Worm (Caenorhabditis elegans) whole organism, late embryonic: ENCODE results near the gene cutl-9.

ENCODE experiments used
- ama-1 ChIP-seq: fragments of 150-350 bp; optimal IDR thresholded peaks from 2 replicates; lab custom pipeline; 2014
- dve-1 ChIP-seq: sonication (generic microtip); optimal IDR thresholded peaks from 2 replicates; lab custom pipeline; 2017; ENCODE audit warnings: antibody characterized with exemption, mild to moderate bottlenecking, missing genetic modification characterization, missing compliant biosample characterization
- fkh-6 ChIP-seq: sonication (generic microtip); optimal IDR thresholded peaks from 2 replicates; lab custom pipeline; 2016; ENCODE audit warnings: missing genetic modification characterization, missing compliant biosample characterization
- nfya-1 ChIP-seq: sonication (generic microtip); optimal IDR thresholded peaks from 2 replicates; lab custom pipeline; 2017; ENCODE audit warnings: missing genetic modification characterization, mild to moderate bottlenecking, missing compliant biosample characterization, antibody characterized with exemption, moderate library complexity
- nhr-11 ChIP-seq: fragments of 150-350 bp; optimal IDR thresholded peaks from 2 replicates; lab custom pipeline; 2014; ENCODE audit warnings: missing biosample characterization, missing genetic modification characterization
- npax-4 ChIP-seq: sonication (generic microtip); optimal IDR thresholded peaks from 2 replicates; lab custom pipeline; 2016; ENCODE audit warnings: missing genetic modification characterization, missing compliant biosample characterization
- syd-9 ChIP-seq: sonication (generic microtip); optimal IDR thresholded peaks from 2 replicates; lab custom pipeline; 2016; ENCODE audit warnings: mild to moderate bottlenecking, missing genetic modification characterization, moderate library complexity, missing compliant biosample characterization
- tbx-2 ChIP-seq: sonication (generic microtip); optimal IDR thresholded peaks from 2 replicates; lab custom pipeline; 2016; ENCODE audit warnings: missing genetic modification characterization, missing compliant biosample characterization
- unc-86 ChIP-seq: sonication (generic microtip); optimal IDR thresholded peaks from 2 replicates; lab custom pipeline; 2016; ENCODE audit warnings: missing genetic modification characterization, missing compliant biosample characterization

DNA sequence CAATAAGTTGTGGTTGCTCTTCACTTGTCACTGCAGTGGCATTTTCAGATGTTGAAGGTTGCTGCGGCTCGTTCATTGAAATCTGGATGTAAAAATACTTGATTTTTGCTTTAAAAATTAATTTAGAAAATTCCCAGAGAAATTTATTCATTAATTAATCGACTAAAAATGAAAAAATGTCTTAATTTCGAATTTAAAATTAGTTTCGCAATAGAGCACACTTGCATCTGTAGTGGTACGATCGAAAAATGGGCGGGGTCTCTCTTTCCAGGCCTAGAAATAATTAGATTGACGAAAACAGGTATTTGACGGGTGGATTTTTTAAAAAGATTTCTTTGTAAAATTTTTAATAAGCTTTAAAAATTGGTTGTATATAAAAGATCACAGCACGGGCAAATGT is 40.6 kb downstream of the cutl-9 start, which contains the start of gene D2089.8:
- TF ChIP-seq nhr-11 (tag; lab: Kevin White, UChicago) (no peak), unc-86 (tag; lab: Kevin White, UChicago) (no peak), fkh-6 (tag; lab: Kevin White, UChicago) (no peak), nfya-1 (no peak), syd-9 (tag; lab: Kevin White, UChicago) (no peak), dve-1 (no peak), npax-4 (no peak), tbx-2 (no peak), ama-1 (lab: Kevin White, UChicago) (no peak)
